Worm (Caenorhabditis elegans) whole organism, early embryonic: ENCODE data around the gene srw-57.
"Not testable (repeated sequence)": the region's sequence is repeated elsewhere in the genome, so short reads cannot be mapped to it uniquely, and the experiment has no call there.

Experiments used
- B0310.2 ChIP-seq: sonication (generic microtip); optimal IDR thresholded peaks from 2 replicates; lab custom pipeline; 2016; ENCODE audit warnings: mild to moderate bottlenecking, missing genetic modification characterization, missing compliant biosample characterization
- F13C5.2 ChIP-seq: sonication (generic microtip); optimal IDR thresholded peaks from 2 replicates; lab custom pipeline; 2017; ENCODE audit warnings: mild to moderate bottlenecking, missing genetic modification characterization, inconsistent platforms, missing compliant biosample characterization
- aly-1 ChIP-seq: sonication (generic microtip); optimal IDR thresholded peaks from 2 replicates; lab custom pipeline; 2016; ENCODE audit warnings: missing genetic modification characterization, missing compliant biosample characterization
- ama-1 ChIP-seq: fragments of 150-350 bp; optimal IDR thresholded peaks from 2 replicates; lab custom pipeline; 2014
- ceh-13 ChIP-seq: fragments of 200-800 bp; sonication (Bioruptor generic); optimal IDR thresholded peaks from 2 replicates; lab custom pipeline; 2018; ENCODE audit warnings: mild to moderate bottlenecking, missing genetic modification characterization, missing compliant biosample characterization
- ceh-36 ChIP-seq: sonication (generic microtip); optimal IDR thresholded peaks from 2 replicates; lab custom pipeline; 2016; ENCODE audit warnings: missing genetic modification characterization, inconsistent platforms, missing compliant biosample characterization
- ets-7 ChIP-seq: sonication (generic microtip); optimal IDR thresholded peaks from 2 replicates; lab custom pipeline; 2016; ENCODE audit warnings: missing genotype, missing genetic modification characterization, missing compliant biosample characterization
- flt-1 ChIP-seq: fragments of 200-800 bp; sonication (Bioruptor generic); IDR thresholded peaks from 2 replicates; pipeline ENCODE4 v1.3.6; 2022; ENCODE audit warnings: missing genetic modification characterization, missing compliant biosample characterization
- hmbx-1 ChIP-seq: sonication (generic microtip); optimal IDR thresholded peaks from 2 replicates; lab custom pipeline; 2016; ENCODE audit warnings: mild to moderate bottlenecking, missing genetic modification characterization, missing compliant biosample characterization
- hmg-4 ChIP-seq: fragments of 200-800 bp; sonication (Bioruptor generic); optimal IDR thresholded peaks from 2 replicates; lab custom pipeline; 2018; ENCODE audit warnings: mild to moderate bottlenecking, missing genetic modification characterization, missing compliant biosample characterization
- hnd-1 ChIP-seq: sonication (generic microtip); optimal IDR thresholded peaks from 2 replicates; lab custom pipeline; 2016; ENCODE audit warnings: missing genetic modification characterization, missing compliant biosample characterization
- pes-1 ChIP-seq: fragments of 200-800 bp; sonication (Bioruptor generic); IDR thresholded peaks from 2 replicates; pipeline ENCODE4 v1.3.6; 2022; ENCODE audit warnings: missing genetic modification reagents, missing genetic modification characterization, missing compliant biosample characterization
- scrt-1 ChIP-seq: fragments of 200-800 bp; sonication (Bioruptor generic); IDR thresholded peaks from 2 replicates; pipeline ENCODE4 v1.3.6; 2022; ENCODE audit warnings: missing genetic modification characterization, missing compliant biosample characterization
- sea-1 ChIP-seq: fragments of 200-800 bp; sonication (Bioruptor generic); conservative IDR thresholded peaks from 2 replicates; pipeline ENCODE4 v1.3.6; 2022; ENCODE audit warnings: missing genetic modification characterization, missing compliant biosample characterization
- tbx-11 ChIP-seq: fragments of 200-800 bp; sonication (Bioruptor generic); IDR thresholded peaks from 2 replicates; pipeline ENCODE4 v1.3.6; 2022; ENCODE audit warnings: missing genetic modification characterization, missing compliant biosample characterization
- tbx-37 ChIP-seq: fragments of 200-800 bp; sonication (Bioruptor generic); conservative IDR thresholded peaks from 2 replicates; pipeline ENCODE4 v1.3.6; 2022; ENCODE audit warnings: missing genetic modification reagents, missing genetic modification characterization, missing compliant biosample characterization
- tra-4 ChIP-seq: sonication (generic microtip); optimal IDR thresholded peaks from 2 replicates; lab custom pipeline; 2017; ENCODE audit warnings: missing genetic modification characterization, missing compliant biosample characterization

The srw-57 gene

ce11 chrV:15954932-15955331, at the start of gene srw-57:
Gene srw-57, minus strand, starts transcription at chrV:15955032.
- TF ChIP-seq tbx-11 (GFP tag; lab: Robert Waterston, UW) = no peak
- no peak for TF ChIP-seq pes-1 (GFP tag; lab: Robert Waterston, UW)
- no peak for TF ChIP-seq hmg-4 (GFP tag; lab: Kevin White, UChicago)
- TF ChIP-seq flt-1 (GFP tag; lab: Robert Waterston, UW) = no peak
- TF ChIP-seq scrt-1 (GFP tag; lab: Robert Waterston, UW) = no peak
- TF ChIP-seq ceh-36 (tag; lab: Kevin White, UChicago) = no peak
- no peak for TF ChIP-seq hmbx-1 (tag; lab: Kevin White, UChicago)
- no peak for TF ChIP-seq aly-1 (tag; lab: Kevin White, UChicago)
- no peak for TF ChIP-seq sea-1 (GFP tag; lab: Robert Waterston, UW)
- no peak for TF ChIP-seq tbx-37 (GFP tag; lab: Robert Waterston, UW)
- TF ChIP-seq tra-4 (tag; lab: Kevin White, UChicago) = no peak
- TF ChIP-seq F13C5.2 (tag; lab: Kevin White, UChicago) = no peak
- no peak for TF ChIP-seq ets-7 (tag; lab: Kevin White, UChicago)
- no peak for TF ChIP-seq B0310.2 (tag; lab: Kevin White, UChicago)
- no peak for TF ChIP-seq ceh-13 (GFP tag; lab: Kevin White, UChicago)
- TF ChIP-seq hnd-1 (tag; lab: Kevin White, UChicago) = no peak
- no peak for TF ChIP-seq ama-1

- no peak for TF ChIP-seq scrt-1 (GFP tag; lab: Robert Waterston, UW)
- no peak for TF ChIP-seq tbx-11 (GFP tag; lab: Robert Waterston, UW)
- TF ChIP-seq hnd-1 (tag; lab: Kevin White, UChicago) = no peak
- no peak for TF ChIP-seq ceh-36 (tag; lab: Kevin White, UChicago)
- TF ChIP-seq B0310.2 (tag; lab: Kevin White, UChicago) = no peak
- TF ChIP-seq ets-7 (tag; lab: Kevin White, UChicago) = no peak
- TF ChIP-seq ama-1 = no peak
- no peak for TF ChIP-seq pes-1 (GFP tag; lab: Robert Waterston, UW)
- no peak for TF ChIP-seq sea-1 (GFP tag; lab: Robert Waterston, UW)
- no peak for TF ChIP-seq hmbx-1 (tag; lab: Kevin White, UChicago)
- TF ChIP-seq hmg-4 (GFP tag; lab: Kevin White, UChicago) = no peak
- TF ChIP-seq ceh-13 (GFP tag; lab: Kevin White, UChicago) = no peak
Measured at ce11 chrV:16002288-16002687, 47.5 kb upstream of the srw-57 start, which contains the start of gene nhr-63. Gene nhr-63, plus strand, starts transcription at chrV:16002588.

- TF ChIP-seq tbx-37 (GFP tag; lab: Robert Waterston, UW) (no peak), scrt-1 (GFP tag; lab: Robert Waterston, UW) (no peak), hnd-1 (tag; lab: Kevin White, UChicago) (no peak), ceh-36 (tag; lab: Kevin White, UChicago) (no peak), hmbx-1 (tag; lab: Kevin White, UChicago) (no peak), flt-1 (GFP tag; lab: Robert Waterston, UW) (no peak), tbx-11 (GFP tag; lab: Robert Waterston, UW) (no peak), F13C5.2 (tag; lab: Kevin White, UChicago) (no peak), tra-4 (tag; lab: Kevin White, UChicago) (no peak), ama-1 (no peak), ets-7 (tag; lab: Kevin White, UChicago) (no peak), sea-1 (GFP tag; lab: Robert Waterston, UW) (no peak), aly-1 (tag; lab: Kevin White, UChicago) (no peak), pes-1 (GFP tag; lab: Robert Waterston, UW) (no peak), hmg-4 (GFP tag; lab: Kevin White, UChicago) (no peak), ceh-13 (GFP tag; lab: Kevin White, UChicago) (no peak), B0310.2 (tag; lab: Kevin White, UChicago) (no peak)
Measured at ce11 chrV:16000433-16000832, 45.6 kb upstream of the srw-57 start, which contains the start of gene nhr-50. Gene nhr-50, minus strand, starts transcription at chrV:16000631.

ce11 chrV:15996655-15997186, 41.9 kb upstream of the srw-57 start, which contains the start of the genes C06C6.9 and C06C6.8:
Gene C06C6.9, minus strand, starts transcription at chrV:15996755.
Gene C06C6.8, plus strand, starts transcription at chrV:15997136.
- TF ChIP-seq ceh-36 (tag; lab: Kevin White, UChicago) (no peak), tbx-37 (GFP tag; lab: Robert Waterston, UW) (no peak), scrt-1 (GFP tag; lab: Robert Waterston, UW) (no peak), B0310.2 (tag; lab: Kevin White, UChicago) (no peak), F13C5.2 (tag; lab: Kevin White, UChicago) (no peak), tbx-11 (GFP tag; lab: Robert Waterston, UW) (no peak)

DNA sequence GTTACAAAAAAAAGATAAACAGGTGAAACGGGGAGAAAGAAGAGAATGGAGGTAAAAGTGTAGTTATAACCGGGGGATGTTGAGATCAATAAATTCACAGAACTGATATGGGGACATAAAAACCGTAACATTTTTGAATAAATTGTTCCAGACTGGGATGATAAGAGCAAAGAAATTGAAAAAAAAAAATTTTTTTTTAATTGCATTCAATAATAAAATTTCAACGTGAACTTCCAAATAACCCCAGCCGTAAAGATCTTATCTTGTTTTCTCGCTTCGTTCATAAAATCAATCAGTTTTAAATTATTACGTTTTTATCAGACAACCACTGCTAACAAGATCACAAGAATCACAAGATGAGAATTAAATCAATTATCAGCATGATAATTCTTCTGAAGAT, 37.0 kb upstream of the srw-57 start, which contains the start of gene C06C6.7:
TSS of gene C06C6.7 (plus strand) at position 301 of the 400 bp plus-strand sequence.
- TF ChIP-seq hmg-4 (GFP tag; lab: Kevin White, UChicago); flt-1 (GFP tag; lab: Robert Waterston, UW); ceh-13 (GFP tag; lab: Kevin White, UChicago): not testable (repeated sequence)

DNA sequence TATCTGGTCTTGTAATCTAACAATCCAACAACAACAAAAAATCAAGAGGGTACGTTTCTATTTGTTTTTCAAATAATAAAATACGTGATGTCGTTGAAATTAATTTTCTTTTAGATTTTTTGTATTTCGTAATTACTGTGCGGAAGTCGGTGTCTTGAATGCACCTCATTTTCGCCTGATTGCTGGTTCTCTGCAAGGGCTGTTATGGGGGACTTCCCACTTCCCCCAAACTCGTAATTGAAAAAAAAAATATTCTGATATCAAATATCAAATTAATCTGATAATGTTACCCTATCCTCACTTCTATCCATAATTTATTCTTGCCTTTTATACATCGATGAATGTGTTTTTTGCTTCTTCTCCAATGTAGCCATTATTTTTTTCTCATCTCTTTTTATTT, 33.2 kb upstream of the srw-57 start, which contains the start of gene F36G9.15:
TSS of gene F36G9.15 (minus strand) at position 101 of the 400 bp plus-strand sequence.
- TF ChIP-seq F13C5.2 (tag; lab: Kevin White, UChicago) = no peak
- TF ChIP-seq tbx-11 (GFP tag; lab: Robert Waterston, UW) = no peak
- no peak for TF ChIP-seq tbx-37 (GFP tag; lab: Robert Waterston, UW)

DNA sequence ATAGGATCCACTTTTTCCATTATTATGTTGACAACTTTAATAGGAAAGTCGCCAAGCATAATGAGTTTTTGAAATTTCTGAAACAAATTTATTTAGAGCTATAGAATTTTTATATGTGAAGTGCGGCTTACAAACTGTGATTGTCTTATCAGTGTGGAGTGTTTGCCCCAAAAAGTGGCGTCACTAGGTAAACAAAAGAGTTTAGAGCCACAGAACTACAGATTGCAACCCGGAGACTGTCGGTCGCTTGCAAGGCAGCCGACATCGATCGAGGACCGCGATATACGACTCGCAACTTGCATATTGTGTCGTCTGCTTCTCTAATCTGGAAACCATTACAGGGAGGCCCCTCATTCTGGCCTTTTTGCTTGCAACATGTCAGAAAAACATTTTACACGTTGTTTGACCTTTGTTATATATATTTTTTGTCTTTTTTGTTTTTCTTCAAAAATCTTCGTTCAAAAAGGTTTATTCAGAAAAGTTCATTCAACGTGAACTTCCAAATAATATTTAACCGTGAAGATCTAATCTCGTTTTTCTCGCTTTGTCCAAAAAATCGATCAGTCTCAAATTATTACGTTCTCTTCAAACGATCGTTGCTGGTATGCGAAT, 28.0 kb upstream of the srw-57 start, which contains the start of the genes fbxa-99 and F36G9.13:
TSS of gene fbxa-99 (minus strand) at position 122 of the 612 bp plus-strand sequence.
TSS of gene F36G9.13 (plus strand) at position 562 of the 612 bp plus-strand sequence.
- no peak for TF ChIP-seq pes-1 (GFP tag; lab: Robert Waterston, UW)
- no peak for TF ChIP-seq B0310.2 (tag; lab: Kevin White, UChicago)
- no peak for TF ChIP-seq scrt-1 (GFP tag; lab: Robert Waterston, UW)
- no peak for TF ChIP-seq tbx-37 (GFP tag; lab: Robert Waterston, UW)
- no peak for TF ChIP-seq hmg-4 (GFP tag; lab: Kevin White, UChicago)
- TF ChIP-seq F13C5.2 (tag; lab: Kevin White, UChicago) = no peak
